Worm (Caenorhabditis elegans): Measurements from ENCODE around the gene C29F5.1.

ce11 chrII:6311888-6312287 is 8.6 kb downstream of the C29F5.1 start:
- TF ChIP-seq aly-2 (tag; optimal IDR thresholded peaks at IDR 0.05) (no peak), lin-39 (tag; optimal IDR thresholded peaks at IDR 0.05) (no peak), mdl-1 (tag; optimal IDR thresholded peaks at IDR 0.05) (no peak), ZK546.5 (tag; optimal IDR thresholded peaks at IDR 0.05) (no peak), nhr-11 (tag; optimal IDR thresholded peaks at IDR 0.05) (no peak), nhr-10 (tag; optimal IDR thresholded peaks at IDR 0.05) (no peak), dmd-4 (tag; optimal IDR thresholded peaks at IDR 0.05) (no peak), ceh-82 (tag; optimal IDR thresholded peaks at IDR 0.05) (no peak), ama-1 (optimal IDR thresholded peaks at IDR 0.05) (no peak), nhr-77 (tag; optimal IDR thresholded peaks at IDR 0.05) (no peak), mab-5 (tag; optimal IDR thresholded peaks at IDR 0.05) (no peak), fos-1 (tag; optimal IDR thresholded peaks at IDR 0.05) (no peak), nhr-21 (tag; optimal IDR thresholded peaks at IDR 0.05) (no peak)

All from whole organism, L2 larva.